Worm (Caenorhabditis elegans) whole organism, young adult: Measurements from ENCODE around the gene Y57G11C.48.

Experiments
- B0019.2 ChIP-seq: fragments of 200-800 bp; sonication (Bioruptor generic); conservative IDR thresholded peaks from 2 replicates; pipeline ENCODE4 v1.3.6; 2022; ENCODE audit warnings: missing genetic modification reagents, missing genetic modification characterization, missing compliant biosample characterization
- B0261.1 ChIP-seq: sonication (generic microtip); optimal IDR thresholded peaks from 2 replicates; lab custom pipeline; 2016; ENCODE audit warnings: mild to moderate bottlenecking, missing genetic modification characterization, moderate library complexity, missing compliant biosample characterization
- B0336.3 ChIP-seq: fragments of 200-800 bp; sonication (Bioruptor generic); IDR thresholded peaks from 2 replicates; pipeline ENCODE4 v1.3.6; 2022; ENCODE audit warnings: missing genetic modification characterization, missing compliant biosample characterization
- D2030.7 ChIP-seq: fragments of 200-800 bp; sonication (Bioruptor generic); IDR thresholded peaks from 2 replicates; pipeline ENCODE4 v1.3.6; 2022; ENCODE audit warnings: missing genetic modification reagents, missing genetic modification characterization, missing compliant biosample characterization
- F23B12.7 ChIP-seq: sonication (generic microtip); optimal IDR thresholded peaks from 2 replicates; lab custom pipeline; 2017; ENCODE audit warnings: missing genetic modification characterization, mild to moderate bottlenecking, missing compliant biosample characterization, antibody characterized with exemption, moderate library complexity; ENCODE audit not compliant: insufficient read depth
- F33H1.4 ChIP-seq: fragments of 200-800 bp; sonication (Bioruptor generic); IDR thresholded peaks from 2 replicates; pipeline ENCODE4 v1.3.6; 2022; ENCODE audit warnings: missing genetic modification reagents, missing genetic modification characterization, missing compliant biosample characterization
- F49E8.2 ChIP-seq: sonication (generic microtip); optimal IDR thresholded peaks from 3 replicates; lab custom pipeline; 2017; ENCODE audit warnings: missing genetic modification characterization, mild to moderate bottlenecking, missing compliant biosample characterization, antibody characterized with exemption, moderate library complexity; ENCODE audit not compliant: insufficient read depth
- T26A5.8 ChIP-seq: sonication (generic microtip); optimal IDR thresholded peaks from 2 replicates; lab custom pipeline; 2016; ENCODE audit warnings: missing genetic modification characterization, missing compliant biosample characterization
- Y95B8A.8 ChIP-seq: fragments of 200-800 bp; sonication (Bioruptor generic); IDR thresholded peaks from 2 replicates; pipeline ENCODE4 v1.3.6; 2022; ENCODE audit warnings: missing genetic modification reagents, missing genetic modification characterization, missing compliant biosample characterization
- ama-1 ChIP-seq, 3 experiments: fragments of 150-350 bp in 1 of 3; sonication (generic microtip) in 2 of 3; optimal IDR thresholded peaks; 2 replicates each; lab custom pipeline; 2014 to 2018; ENCODE audit warnings: missing biosample characterization in 2 of 3, missing genetic modification characterization in 2 of 3, missing genetic modification reagents in 2 of 3
- attf-6 ChIP-seq: fragments of 200-800 bp; sonication (Bioruptor generic); IDR thresholded peaks from 2 replicates; pipeline ENCODE4 v1.3.6; 2022; ENCODE audit warnings: missing genetic modification reagents, missing genetic modification characterization, missing compliant biosample characterization
- cebp-1 ChIP-seq, 2 experiments: fragments of 200-800 bp in 1 of 2; sonication (Bioruptor generic) in 1 of 2; sonication (generic microtip) in 1 of 2; IDR thresholded peaks in 1 of 2; optimal IDR thresholded peaks in 1 of 2; 2 replicates each; pipeline versions ENCODE4 v1.3.6 to Lab custom; 2017 to 2022; ENCODE audit warnings: missing compliant biosample characterization in 2 of 2, missing genetic modification characterization in 2 of 2, mild to moderate bottlenecking in 1 of 2, missing genetic modification reagents in 1 of 2, moderate library complexity in 1 of 2
- ceh-100 ChIP-seq: fragments of 200-800 bp; sonication (Bioruptor generic); IDR thresholded peaks from 2 replicates; pipeline ENCODE4 v1.3.6; 2022; ENCODE audit warnings: missing genetic modification reagents, missing genetic modification characterization, missing compliant biosample characterization
- dox-1 ChIP-seq: fragments of 200-800 bp; sonication (Bioruptor generic); IDR thresholded peaks from 2 replicates; pipeline ENCODE4 v1.3.6; 2022; ENCODE audit warnings: missing genetic modification reagents, missing genetic modification characterization, missing compliant biosample characterization
- efl-1 ChIP-seq: fragments of 150-350 bp; optimal IDR thresholded peaks from 2 replicates; lab custom pipeline; 2014; ENCODE audit warnings: missing biosample characterization, missing genetic modification reagents, missing genetic modification characterization
- egl-18 ChIP-seq: fragments of 200-800 bp; sonication (Bioruptor generic); IDR thresholded peaks from 2 replicates; pipeline ENCODE4 v1.3.6; 2022; ENCODE audit warnings: missing genetic modification reagents, missing genetic modification characterization, missing compliant biosample characterization
- egrh-3 ChIP-seq: fragments of 200-800 bp; sonication (Bioruptor generic); IDR thresholded peaks from 2 replicates; pipeline ENCODE4 v1.3.6; 2022; ENCODE audit warnings: missing genetic modification reagents, missing genetic modification characterization, missing compliant biosample characterization
- fkh-3 ChIP-seq: sonication (generic microtip); optimal IDR thresholded peaks from 2 replicates; lab custom pipeline; 2016; ENCODE audit warnings: mild to moderate bottlenecking, missing genetic modification characterization, missing compliant biosample characterization
- gei-17 ChIP-seq: fragments of 200-800 bp; sonication (Bioruptor generic); optimal IDR thresholded peaks from 2 replicates; lab custom pipeline; 2018; ENCODE audit warnings: mild to moderate bottlenecking, missing genetic modification characterization, missing compliant biosample characterization
- him-1 ChIP-seq: sonication (generic microtip); optimal IDR thresholded peaks from 2 replicates; lab custom pipeline; 2016; ENCODE audit warnings: missing genotype, missing genetic modification reagents, missing genetic modification characterization, missing compliant biosample characterization
- hmg-1.2 ChIP-seq: fragments of 200-800 bp; sonication (Bioruptor generic); IDR thresholded peaks from 2 replicates; pipeline ENCODE4 v1.3.6; 2022; ENCODE audit warnings: missing genetic modification reagents, missing genetic modification characterization, missing compliant biosample characterization
- hrde-1 ChIP-seq: sonication (generic microtip); optimal IDR thresholded peaks from 2 replicates; lab custom pipeline; 2016; ENCODE audit warnings: missing genetic modification characterization, mild to moderate bottlenecking, missing compliant biosample characterization, moderate library complexity, missing genotype, missing genetic modification reagents, borderline replicate concordance
- hsf-1 ChIP-seq: fragments of 200-800 bp; sonication (Bioruptor generic); IDR thresholded peaks from 2 replicates; pipeline ENCODE4 v1.3.6; 2022; ENCODE audit warnings: missing genetic modification reagents, missing genetic modification characterization, missing compliant biosample characterization
- let-526 ChIP-seq: fragments of 200-800 bp; sonication (Bioruptor generic); IDR thresholded peaks from 2 replicates; pipeline ENCODE4 v1.3.6; 2022; ENCODE audit warnings: missing genetic modification reagents, missing genetic modification characterization, missing compliant biosample characterization
- lin-26 ChIP-seq: fragments of 200-800 bp; sonication (Bioruptor generic); IDR thresholded peaks from 2 replicates; pipeline ENCODE4 v1.3.6; 2022; ENCODE audit warnings: missing genetic modification reagents, missing genetic modification characterization, missing compliant biosample characterization
- lin-54 ChIP-seq: fragments of 200-800 bp; sonication (Bioruptor generic); optimal IDR thresholded peaks from 2 replicates; lab custom pipeline; 2018; ENCODE audit warnings: mild to moderate bottlenecking, missing genetic modification characterization, missing compliant biosample characterization
- lsl-1 ChIP-seq: fragments of 200-800 bp; sonication (Bioruptor generic); optimal IDR thresholded peaks from 2 replicates; lab custom pipeline; 2018; ENCODE audit warnings: mild to moderate bottlenecking, missing genetic modification characterization, moderate library complexity, missing compliant biosample characterization
- madf-6 ChIP-seq: fragments of 200-800 bp; sonication (Bioruptor generic); IDR thresholded peaks from 2 replicates; pipeline ENCODE4 v1.3.6; 2022; ENCODE audit warnings: missing genetic modification reagents, missing genetic modification characterization, missing compliant biosample characterization
- mcd-1 ChIP-seq: fragments of 200-800 bp; sonication (Bioruptor generic); IDR thresholded peaks from 2 replicates; pipeline ENCODE4 v1.3.6; 2022; ENCODE audit warnings: missing genetic modification reagents, missing genetic modification characterization, missing compliant biosample characterization
- nfya-1 ChIP-seq: sonication (generic microtip); optimal IDR thresholded peaks from 2 replicates; lab custom pipeline; 2017; ENCODE audit warnings: antibody characterized with exemption, missing compliant biosample characterization, missing genetic modification characterization, borderline replicate concordance; ENCODE audit not compliant: insufficient read depth
- nhr-27 ChIP-seq: fragments of 200-800 bp; sonication (Bioruptor generic); optimal IDR thresholded peaks from 2 replicates; lab custom pipeline; 2018; ENCODE audit warnings: mild to moderate bottlenecking, missing genetic modification characterization, moderate library complexity, missing compliant biosample characterization
- pbrm-1 ChIP-seq: fragments of 200-800 bp; sonication (Bioruptor generic); IDR thresholded peaks from 2 replicates; pipeline ENCODE4 v1.3.6; 2022; ENCODE audit warnings: missing genetic modification reagents, missing genetic modification characterization, missing compliant biosample characterization
- snpc-1.1 ChIP-seq: sonication (generic microtip); optimal IDR thresholded peaks from 2 replicates; lab custom pipeline; 2017; ENCODE audit warnings: missing genetic modification characterization, mild to moderate bottlenecking, missing compliant biosample characterization, antibody characterized with exemption, moderate library complexity, missing genotype, missing genetic modification reagents; ENCODE audit not compliant: insufficient read depth
- snpc-1.3 ChIP-seq: sonication (generic microtip); optimal IDR thresholded peaks from 2 replicates; lab custom pipeline; 2017; ENCODE audit warnings: missing genetic modification characterization, mild to moderate bottlenecking, missing compliant biosample characterization, antibody characterized with exemption, moderate library complexity, missing genotype, missing genetic modification reagents; ENCODE audit not compliant: insufficient read depth
- snpc-3.4 ChIP-seq: sonication (generic microtip); optimal IDR thresholded peaks from 2 replicates; lab custom pipeline; 2017; ENCODE audit warnings: missing genetic modification characterization, mild to moderate bottlenecking, missing compliant biosample characterization, antibody characterized with exemption, moderate library complexity, missing genotype, missing genetic modification reagents
- snpc-4 ChIP-seq, 5 experiments: fragments of 150-350 bp in 1 of 5; sonication (generic microtip) in 4 of 5; optimal IDR thresholded peaks; 2 replicates each; lab custom pipeline; 2014 to 2018; ENCODE audit warnings: missing genetic modification characterization in 5 of 5, missing biosample characterization in 3 of 5, antibody characterized with exemption in 2 of 5, mild to moderate bottlenecking in 2 of 5, missing compliant biosample characterization in 2 of 5, missing genotype in 2 of 5, moderate library complexity in 2 of 5, missing genetic modification reagents in 1 of 5
- somi-1 ChIP-seq: fragments of 200-800 bp; sonication (Bioruptor generic); optimal IDR thresholded peaks from 2 replicates; lab custom pipeline; 2018; ENCODE audit warnings: mild to moderate bottlenecking, missing genetic modification characterization, missing compliant biosample characterization
- tbp1 ChIP-seq: fragments of 200-800 bp; sonication (Bioruptor generic); optimal IDR thresholded peaks from 2 replicates; lab custom pipeline; 2018; ENCODE audit warnings: mild to moderate bottlenecking, missing genetic modification characterization, missing compliant biosample characterization
- unc-130 ChIP-seq: sonication (generic microtip); optimal IDR thresholded peaks from 2 replicates; lab custom pipeline; 2016; ENCODE audit warnings: missing genetic modification reagents, missing genetic modification characterization, missing compliant biosample characterization
- xnd-1 ChIP-seq: sonication (generic microtip); optimal IDR thresholded peaks from 2 replicates; lab custom pipeline; 2016; ENCODE audit warnings: missing genotype, missing genetic modification reagents, missing genetic modification characterization, missing compliant biosample characterization
- ztf-25 ChIP-seq: fragments of 200-800 bp; sonication (Bioruptor generic); IDR thresholded peaks from 2 replicates; pipeline ENCODE4 v1.3.6; 2022; ENCODE audit warnings: missing genetic modification reagents, missing genetic modification characterization, missing compliant biosample characterization
- ztf-28 ChIP-seq: fragments of 200-800 bp; sonication (Bioruptor generic); IDR thresholded peaks from 2 replicates; pipeline ENCODE4 v1.3.6; 2022; ENCODE audit warnings: missing genetic modification reagents, missing genetic modification characterization, missing compliant biosample characterization

Gene Y57G11C.48

DNA sequence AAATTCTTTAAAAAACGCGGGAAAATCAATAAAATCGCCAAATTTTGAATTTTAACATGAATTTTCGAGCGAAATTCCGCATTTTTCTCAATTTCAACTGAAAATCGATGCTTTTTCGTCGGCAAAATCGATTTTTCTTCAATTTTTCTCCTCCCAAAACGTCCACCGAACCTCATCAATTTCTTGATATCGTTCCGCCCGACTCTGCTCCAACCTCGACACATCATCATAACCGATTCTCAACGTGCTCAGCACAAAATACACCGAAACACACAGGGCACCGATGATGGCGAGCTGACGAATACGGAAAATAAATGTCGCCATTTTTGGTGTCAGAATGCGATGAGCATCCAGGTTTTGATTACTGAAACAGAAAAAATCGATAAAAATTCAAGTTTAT lies 14.4 kb upstream of the Y57G11C.48 start, which contains the start of gene Y41E3.1 (continued):
- TF ChIP-seq ceh-100 (no peak), attf-6 (peak; percentile 96), ztf-28 (GFP tag; lab: Robert Waterston, UW) (no peak), nhr-27 (tag; lab: Kevin White, UChicago) (no peak), let-526 (GFP tag; lab: Robert Waterston, UW) (no peak), fkh-3 (no peak), egrh-3 (GFP tag; lab: Robert Waterston, UW) (no peak), D2030.7 (GFP tag; lab: Robert Waterston, UW) (0 out of 2 replicates have a peak, but pooled peaks have one; percentile 24), mcd-1 (GFP tag; lab: Robert Waterston, UW) (peak; percentile 54)

- TF ChIP-seq xnd-1 (tag; lab: Kevin White, UChicago) (peak; percentile 5), F33H1.4 (GFP tag; lab: Robert Waterston, UW) (peak; percentile 87), B0261.1 (no peak), Y95B8A.8 (0 out of 2 replicates have a peak, but pooled peaks have one; percentile 39), him-1 (tag; lab: Kevin White, UChicago) (peak; percentile 2), ama-1 (optimal IDR thresholded peaks at IDR 0.05; lab: Kevin White, UChicago) (no peak), ama-1 (GFP tag; optimal IDR thresholded peaks at IDR 0.05; lab: Kevin White, UChicago) (peak in 1 of 2 experiments; percentile 20), lsl-1 (GFP tag; lab: Kevin White, UChicago) (peak; percentile 42), snpc-4 (GFP tag; optimal IDR thresholded peaks at IDR 0.05; lab: Kevin White, UChicago) (peak; percentile 83), snpc-4 (tag; optimal IDR thresholded peaks at IDR 0.05; lab: Kevin White, UChicago) (peak; percentile 56 to 95 (median 86)), dox-1 (GFP tag; lab: Robert Waterston, UW) (peak; percentile 61; the same call in 1 of the 2 replicates), hsf-1 (GFP tag; lab: Robert Waterston, UW) (peak; percentile 69), snpc-1.1 (tag; lab: Kevin White, UChicago) (peak; percentile 49), F23B12.7 (tag; lab: Kevin White, UChicago) (peak; percentile 49), T26A5.8 (no peak), snpc-3.4 (tag; lab: Kevin White, UChicago) (peak; percentile 15), cebp-1 (GFP tag; IDR thresholded peaks at IDR 0.05; lab: Robert Waterston, UW) (no peak), cebp-1 (tag; optimal IDR thresholded peaks at IDR 0.05; lab: Kevin White, UChicago) (peak; percentile 36), F49E8.2 (tag; lab: Kevin White, UChicago) (peak; percentile 60), egl-18 (no peak), lin-26 (no peak), unc-130 (peak; percentile 22), nfya-1 (tag; lab: Kevin White, UChicago) (no peak), gei-17 (no peak), somi-1 (GFP tag; lab: Kevin White, UChicago) (no peak), hrde-1 (tag; lab: Kevin White, UChicago) (peak; percentile 42), tbp1 (GFP tag; lab: Kevin White, UChicago) (peak; percentile 65), efl-1 (GFP tag; lab: Kevin White, UChicago) (peak; percentile 36), lin-54 (GFP tag; lab: Kevin White, UChicago) (peak; percentile 49), pbrm-1 (no peak), mcd-1 (GFP tag; lab: Robert Waterston, UW) (peak; percentile 61), snpc-1.3 (tag; lab: Kevin White, UChicago) (peak; percentile 63), B0019.2 (GFP tag; lab: Robert Waterston, UW) (peak; percentile 41; the same call in 1 of the 2 replicates), B0336.3 (no peak), attf-6 (peak; percentile 98), hmg-1.2 (GFP tag; lab: Robert Waterston, UW) (peak; percentile 26; the same call in 1 of the 2 replicates), D2030.7 (GFP tag; lab: Robert Waterston, UW) (peak; percentile 65), ztf-25 (no peak), madf-6 (GFP tag; lab: Robert Waterston, UW) (peak; percentile 38; the same call in 1 of the 2 replicates)
These were observed 12.7 kb upstream of the Y57G11C.48 start for ce11 chrIV:14956693-14957281.
